Worm (Caenorhabditis elegans) whole organism, late embryonic: Measurements from ENCODE around the gene ceh-20.

Experiments used
- ceh-48 ChIP-seq: sonication (generic microtip); optimal IDR thresholded peaks from 2 replicates; lab custom pipeline; 2016; ENCODE audit warnings: missing genetic modification characterization, inconsistent platforms, missing compliant biosample characterization
- fkh-10 ChIP-seq: fragments of 150-350 bp; optimal IDR thresholded peaks from 2 replicates; lab custom pipeline; 2014; ENCODE audit warnings: missing biosample characterization, missing genetic modification reagents, missing genetic modification characterization
- hlh-13 ChIP-seq: fragments of 200-800 bp; sonication (Bioruptor generic); optimal IDR thresholded peaks from 2 replicates; lab custom pipeline; 2018; ENCODE audit warnings: mild to moderate bottlenecking, missing genetic modification characterization, missing compliant biosample characterization
- hlh-6 ChIP-seq: sonication (generic microtip); optimal IDR thresholded peaks from 2 replicates; lab custom pipeline; 2016; ENCODE audit warnings: missing genotype, missing genetic modification characterization, missing compliant biosample characterization
- madf-2 ChIP-seq: sonication (generic microtip); optimal IDR thresholded peaks from 2 replicates; lab custom pipeline; 2017; ENCODE audit warnings: missing genetic modification characterization, missing compliant biosample characterization
- nhr-11 ChIP-seq: fragments of 150-350 bp; optimal IDR thresholded peaks from 2 replicates; lab custom pipeline; 2014; ENCODE audit warnings: missing biosample characterization, missing genetic modification characterization
- sox-4 ChIP-seq: sonication (generic microtip); optimal IDR thresholded peaks from 2 replicates; lab custom pipeline; 2017; ENCODE audit warnings: mild to moderate bottlenecking, missing genetic modification characterization, inconsistent platforms, missing compliant biosample characterization
- tbx-2 ChIP-seq: sonication (generic microtip); optimal IDR thresholded peaks from 2 replicates; lab custom pipeline; 2016; ENCODE audit warnings: missing genetic modification characterization, missing compliant biosample characterization
- tbx-7 ChIP-seq: sonication (generic microtip); optimal IDR thresholded peaks from 2 replicates; lab custom pipeline; 2016; ENCODE audit warnings: missing genotype, missing genetic modification characterization, missing compliant biosample characterization

DNA sequence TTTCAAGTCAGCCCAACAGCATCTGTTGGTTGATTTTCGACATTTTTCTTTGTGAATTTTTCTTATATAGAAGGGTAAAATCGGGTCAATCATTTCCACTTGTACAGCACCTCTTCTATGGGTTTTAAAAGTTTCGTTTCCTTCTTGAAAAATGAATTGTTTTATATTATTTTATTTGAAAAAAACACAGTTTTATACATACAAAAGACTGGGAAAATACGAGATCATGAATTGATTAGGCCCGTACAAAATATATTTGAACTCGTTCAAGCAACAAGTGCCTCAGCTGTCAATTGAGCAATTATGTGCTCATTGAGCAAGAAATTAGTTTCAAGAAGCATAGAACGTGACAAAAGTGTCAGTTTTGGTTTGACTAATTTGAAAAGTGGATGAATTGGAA, 22.5 kb downstream of the ceh-20 start:
- TF ChIP-seq fkh-10 (GFP tag; lab: Kevin White, UChicago) (no peak), sox-4 (no peak), ceh-48 (tag; lab: Kevin White, UChicago) (no peak), hlh-13 (GFP tag; lab: Kevin White, UChicago) (no peak), tbx-7 (tag; lab: Kevin White, UChicago) (no peak), madf-2 (tag; lab: Kevin White, UChicago) (no peak), nhr-11 (tag; lab: Kevin White, UChicago) (no peak), hlh-6 (no peak), tbx-2 (tag; lab: Kevin White, UChicago) (no peak)
